Worm (Caenorhabditis elegans): ENCODE measurements around the gene K07F5.22.

The K07F5.22 gene

ce11 chrIV:9857952-9858488 lies 6.9 kb upstream of the K07F5.22 start, which contains the start of gene npp-1:
Gene npp-1 (plus strand): TSS chrIV:9858488.
- TF ChIP-seq aha-1 (tag; optimal IDR thresholded peaks at IDR 0.05): no peak
- peak; percentile 37 for TF ChIP-seq lin-15B (tag; optimal IDR thresholded peaks at IDR 0.05)
- TF ChIP-seq efl-1 (optimal IDR thresholded peaks at IDR 0.05): peak; percentile 62 to 72
- peak; percentile 56 to 90 for TF ChIP-seq efl-1 (GFP tag; optimal IDR thresholded peaks at IDR 0.05 in 1 of 2)
- TF ChIP-seq blmp-1 (tag; optimal IDR thresholded peaks at IDR 0.05): peak; percentile 36
- TF ChIP-seq ceh-82 (tag; optimal IDR thresholded peaks at IDR 0.05): peak in 1 of 3 experiments; percentile 20
- no peak for TF ChIP-seq nhr-28 (tag; optimal IDR thresholded peaks at IDR 0.05)
- TF ChIP-seq lin-13 (GFP tag; optimal IDR thresholded peaks at IDR 0.05): peak; percentile 35
- TF ChIP-seq nhr-90 (tag; optimal IDR thresholded peaks at IDR 0.05; ENCODE audit: poor library complexity): peak; percentile 17
- TF ChIP-seq C16A3.4 (tag; optimal IDR thresholded peaks at IDR 0.05): peak; percentile 79
- peak; percentile 10; the same call in 1 of the 2 replicates for TF ChIP-seq isw-1 (GFP tag; IDR thresholded peaks at IDR 0.05)
- TF ChIP-seq elt-3 (tag; optimal IDR thresholded peaks at IDR 0.05): peak in 1 of 6 experiments; percentile 24
- no peak for TF ChIP-seq Y116A8C.19 (tag; optimal IDR thresholded peaks at IDR 0.05; ENCODE audit: borderline replicate concordance)
- TF ChIP-seq hlh-4 (tag; optimal IDR thresholded peaks at IDR 0.05): no peak
- peak; percentile 43 for TF ChIP-seq rnt-1 (tag; optimal IDR thresholded peaks at IDR 0.05)
- TF ChIP-seq F16B12.6 (tag; optimal IDR thresholded peaks at IDR 0.05): peak; percentile 9
- TF ChIP-seq dpl-1 (GFP tag; optimal IDR thresholded peaks at IDR 0.05): peak; percentile 49 to 69 (median 49)
- peak; percentile 46 for TF ChIP-seq lir-3 (tag; optimal IDR thresholded peaks at IDR 0.05; ENCODE audit: poor library complexity)
- peak; percentile 34 to 81 for TF ChIP-seq lin-35 (GFP tag; optimal IDR thresholded peaks at IDR 0.05)
- TF ChIP-seq lsy-2 (tag; optimal IDR thresholded peaks at IDR 0.05): peak in 1 of 2 experiments; percentile 70
- TF ChIP-seq nhr-20 (tag; optimal IDR thresholded peaks at IDR 0.05): peak; percentile 37

DNA sequence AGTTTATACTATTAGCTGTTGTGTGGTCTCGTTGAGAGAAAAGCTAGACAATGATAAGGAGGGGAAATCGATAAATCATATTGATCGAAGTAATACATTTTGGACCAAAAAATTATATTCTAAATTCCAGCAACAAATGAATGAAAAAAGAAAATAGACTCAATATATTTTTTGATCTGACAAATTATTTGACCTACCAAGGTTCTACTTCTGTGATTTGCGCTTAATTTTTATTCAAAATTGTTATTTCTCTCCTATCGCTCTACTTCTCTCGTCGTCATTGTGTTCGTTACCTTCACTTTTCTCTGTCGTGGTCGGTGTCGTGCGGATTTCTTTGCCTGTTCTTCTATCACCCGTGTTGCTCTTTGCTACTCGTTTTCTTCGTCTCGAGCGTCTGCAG lies 5.9 kb upstream of the K07F5.22 start:
- TF ChIP-seq isw-1 (GFP tag; IDR thresholded peaks at IDR 0.05) (no peak), efl-1 (optimal IDR thresholded peaks at IDR 0.05) (no peak), efl-1 (GFP tag; optimal IDR thresholded peaks at IDR 0.05 in 1 of 2) (no peak), mdl-1 (tag; optimal IDR thresholded peaks at IDR 0.05) (no peak), elt-2 (tag; optimal IDR thresholded peaks at IDR 0.05) (no peak), egl-27 (tag; optimal IDR thresholded peaks at IDR 0.05) (no peak), sptf-1 (tag; optimal IDR thresholded peaks at IDR 0.05) (no peak), lin-39 (tag; optimal IDR thresholded peaks at IDR 0.05) (no peak), tbx-2 (tag; optimal IDR thresholded peaks at IDR 0.05) (no peak), nhr-47 (tag; optimal IDR thresholded peaks at IDR 0.05) (no peak), nhr-28 (tag; optimal IDR thresholded peaks at IDR 0.05) (no peak), nhr-20 (tag; optimal IDR thresholded peaks at IDR 0.05) (no peak), pqm-1 (tag; optimal IDR thresholded peaks at IDR 0.05) (no peak), unc-86 (tag; optimal IDR thresholded peaks at IDR 0.05) (no peak), nhr-85 (tag) (no peak)

ce11 chrIV:9861921-9862320 lies 3.0 kb upstream of the K07F5.22 start, which contains the start of gene K07F5.14:
Gene K07F5.14 (plus strand): TSS chrIV:9862221.
- TF ChIP-seq egl-13 (tag; optimal IDR thresholded peaks at IDR 0.05) (no peak), hlh-17 (GFP tag; optimal IDR thresholded peaks at IDR 0.05; ENCODE audit: borderline replicate concordance) (no peak), C04F5.9 (tag; optimal IDR thresholded peaks at IDR 0.05) (no peak), snpc-4 (tag; optimal IDR thresholded peaks at IDR 0.05) (no peak), nhr-20 (tag; optimal IDR thresholded peaks at IDR 0.05) (no peak), ceh-90 (tag; optimal IDR thresholded peaks at IDR 0.05) (no peak), lin-13 (GFP tag; optimal IDR thresholded peaks at IDR 0.05) (no peak), elt-3 (tag; optimal IDR thresholded peaks at IDR 0.05) (no peak), mef-2 (tag; optimal IDR thresholded peaks at IDR 0.05) (no peak), grh-1 (GFP tag; IDR thresholded peaks at IDR 0.05) (no peak), hpl-2 (GFP tag; optimal IDR thresholded peaks at IDR 0.05) (no peak)
